Fruit fly (Drosophila melanogaster) whole organism: ENCODE data around the gene FipoQ.
A peak's percentile ranks its signal among the peaks of the same experiment; 100 is the strongest.

Experiments used
- CG8478 ChIP-seq: fragments of >200 bp; optimal IDR thresholded peaks from 2 replicates; lab custom pipeline; 2018; ENCODE audit warnings: inconsistent platforms
- Dll ChIP-seq: fragments of >200 bp; optimal IDR thresholded peaks from 2 replicates; lab custom pipeline; 2017
- EcR ChIP-seq, 2 experiments: fragments of >200 bp; optimal IDR thresholded peaks; 2 replicates each; lab custom pipeline; 2017; ENCODE audit warnings: missing biosample characterization in 2 of 2, missing genetic modification characterization in 2 of 2, missing genetic modification reagents in 2 of 2
- pan ChIP-seq: fragments of >200 bp; optimal IDR thresholded peaks from 2 replicates; lab custom pipeline; 2017
- psq ChIP-seq: fragments of >200 bp; optimal IDR thresholded peaks from 2 replicates; lab custom pipeline; 2017
- usp ChIP-seq: fragments of >200 bp; optimal IDR thresholded peaks from 2 replicates; lab custom pipeline; 2017; ENCODE audit warnings: missing biosample characterization, missing genetic modification characterization, mixed read lengths

FipoQ gene

DNA sequence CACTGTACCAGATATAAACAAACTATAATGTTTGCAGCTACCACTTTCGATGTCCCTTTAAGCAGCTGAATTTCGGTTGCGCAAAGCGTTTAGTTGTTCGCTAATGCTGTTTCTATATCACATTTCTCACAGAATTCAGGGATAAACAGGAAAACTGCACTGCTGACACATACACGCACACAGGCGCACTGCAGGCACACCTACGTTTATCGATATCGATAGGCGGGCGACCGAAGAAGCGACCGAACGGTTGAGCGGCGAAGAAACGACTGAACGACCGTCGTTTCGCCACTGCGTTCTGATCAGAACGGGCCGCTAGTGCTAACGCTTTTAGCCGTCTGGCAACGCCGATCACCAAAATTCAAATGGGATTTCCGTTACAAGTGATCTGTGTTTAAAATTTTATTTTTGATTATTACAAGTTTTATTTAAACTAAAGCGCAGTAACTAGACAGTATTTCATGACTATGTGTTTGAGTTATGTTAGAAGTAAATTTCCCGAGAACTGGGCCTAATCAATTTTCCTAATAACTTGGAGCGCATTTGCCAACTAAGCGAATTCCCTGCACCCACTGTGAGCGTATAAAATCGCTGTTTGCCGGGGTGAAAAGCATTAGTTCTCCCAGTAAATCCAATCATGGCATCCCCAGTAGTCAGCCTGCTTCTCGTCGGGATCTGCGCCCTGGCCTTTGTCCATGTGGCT is 1.2 kb upstream of the FipoQ start, which contains the start of the genes CG2310 and Diedel:
Gene CG2310 (minus strand): TSS at position 277 of the 703 bp plus-strand sequence.
Gene Diedel (plus strand): TSS at position 611 of the 703 bp plus-strand sequence.
- TF ChIP-seq EcR (GFP tag; optimal IDR thresholded peaks at IDR 0.05; lab: Kevin White, UChicago) (no peak), Dll (lab: Kevin White, UChicago) (no peak), pan (lab: Kevin White, UChicago) (no peak)

DNA sequence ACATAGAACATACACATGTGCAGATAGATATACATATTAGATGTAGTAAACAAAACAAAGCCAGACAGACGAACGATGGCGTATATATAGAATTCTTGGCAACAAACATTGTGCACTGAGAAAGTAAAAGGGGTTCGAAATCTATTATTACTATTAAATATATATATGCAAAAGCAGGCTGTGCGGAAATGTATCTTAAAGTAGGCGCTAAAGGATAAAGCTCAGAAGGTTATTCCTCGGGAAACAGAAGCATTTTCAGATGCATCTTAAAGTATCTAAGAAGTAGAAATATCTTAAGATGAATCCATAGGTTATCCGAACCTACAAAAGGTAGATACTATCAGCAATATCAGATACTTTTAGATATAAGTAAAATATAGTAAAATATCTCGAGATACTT is 1.2 kb downstream of the FipoQ start:
- TF ChIP-seq psq (lab: Kevin White, UChicago) (no peak), usp (GFP tag; lab: Kevin White, UChicago) (no peak), Dll (lab: Kevin White, UChicago) (no peak), CG8478 (no peak), pan (lab: Kevin White, UChicago) (no peak), EcR (GFP tag; optimal IDR thresholded peaks at IDR 0.05; lab: Kevin White, UChicago) (no peak)

DNA sequence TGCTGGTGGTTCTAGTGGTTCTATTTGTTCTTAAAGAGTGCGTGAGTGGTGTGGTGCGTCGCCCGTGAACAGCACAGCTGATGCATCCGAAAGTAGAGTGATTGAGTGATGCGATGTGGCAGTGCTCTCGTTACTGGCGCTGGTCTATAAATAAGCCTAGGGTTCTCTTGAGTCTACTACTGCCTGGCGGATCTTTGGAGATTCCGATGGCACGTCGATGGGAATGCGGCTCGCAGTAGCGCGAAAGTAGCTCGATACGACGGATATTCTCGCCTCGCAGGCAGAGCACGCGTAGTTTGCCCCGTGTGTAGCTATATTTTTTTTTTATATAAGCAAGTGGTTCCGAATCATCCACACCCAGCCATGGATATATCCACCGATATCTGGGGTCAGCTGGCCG is 1.7 kb downstream of the FipoQ start:
- TF ChIP-seq Dll (lab: Kevin White, UChicago): no peak
- no peak for TF ChIP-seq pan (lab: Kevin White, UChicago)
- no peak for TF ChIP-seq EcR (GFP tag; optimal IDR thresholded peaks at IDR 0.05; lab: Kevin White, UChicago)
- TF ChIP-seq usp (GFP tag; lab: Kevin White, UChicago): no peak
- TF ChIP-seq CG8478: no peak
- no peak for TF ChIP-seq psq (lab: Kevin White, UChicago)

DNA sequence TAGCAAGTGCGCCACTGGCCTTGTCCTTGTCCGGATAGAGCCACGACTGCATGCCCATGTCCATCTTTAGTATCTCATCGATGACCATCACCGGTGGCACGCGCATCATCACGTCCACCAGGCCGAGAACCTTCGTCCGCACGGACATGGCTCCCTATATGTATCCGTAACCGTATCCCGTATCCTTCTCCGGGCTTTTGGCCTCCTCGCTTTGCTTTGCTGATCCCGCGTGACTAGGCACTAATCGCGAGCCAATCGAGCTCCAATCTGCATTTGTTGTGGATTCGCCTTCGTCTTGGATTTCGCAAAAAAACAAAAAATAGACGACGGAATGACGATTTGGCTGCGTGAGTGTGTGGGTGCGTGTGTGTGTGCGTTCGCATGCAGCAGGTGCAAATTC is 8.4 kb downstream of the FipoQ start:
- no peak for TF ChIP-seq CG8478
- TF ChIP-seq usp (GFP tag; lab: Kevin White, UChicago): no peak
- TF ChIP-seq psq (lab: Kevin White, UChicago): no peak
- no peak for TF ChIP-seq Dll (lab: Kevin White, UChicago)
- no peak for TF ChIP-seq pan (lab: Kevin White, UChicago)
- no peak for TF ChIP-seq EcR (GFP tag; optimal IDR thresholded peaks at IDR 0.05; lab: Kevin White, UChicago)

- TF ChIP-seq pan (lab: Kevin White, UChicago) (no peak), usp (GFP tag; lab: Kevin White, UChicago) (no peak), CG8478 (no peak), psq (lab: Kevin White, UChicago) (no peak), EcR (GFP tag; optimal IDR thresholded peaks at IDR 0.05; lab: Kevin White, UChicago) (no peak), Dll (lab: Kevin White, UChicago) (no peak)
Observed at dm6 chr3R:29503406-29504116, 9.0 kb downstream of the FipoQ start, which contains the start of gene Trc8. Gene Trc8 (minus strand): TSS chr3R:29503797.

DNA sequence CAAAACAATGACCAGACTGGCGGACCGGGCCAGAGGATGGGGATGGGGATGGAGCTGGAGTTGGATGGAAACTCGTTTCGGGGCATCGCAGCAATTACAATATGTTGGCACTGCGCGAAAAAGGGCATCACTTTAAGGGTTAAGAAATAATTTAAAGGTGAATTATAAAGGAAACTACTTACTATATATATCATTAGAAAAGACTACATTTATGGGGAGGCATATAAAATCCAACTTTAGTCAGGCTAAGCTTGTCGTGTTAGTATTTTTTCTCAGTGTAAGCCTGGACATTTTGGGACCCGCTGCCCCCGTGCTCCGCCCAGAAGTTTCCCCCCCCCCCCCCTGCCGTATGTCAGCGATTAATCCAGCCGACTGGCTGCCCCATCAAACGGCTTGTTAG is 12.0 kb downstream of the FipoQ start:
- TF ChIP-seq CG8478 (no peak), Dll (lab: Kevin White, UChicago) (peak; percentile 35)

dm6 chr3R:29508551-29509266 is 14.1 kb downstream of the FipoQ start:
- no peak for TF ChIP-seq pan (lab: Kevin White, UChicago)
- TF ChIP-seq EcR (GFP tag; optimal IDR thresholded peaks at IDR 0.05; lab: Kevin White, UChicago): no peak
- no peak for TF ChIP-seq Dll (lab: Kevin White, UChicago)
- no peak for TF ChIP-seq psq (lab: Kevin White, UChicago)
- TF ChIP-seq usp (GFP tag; lab: Kevin White, UChicago): no peak
- no peak for TF ChIP-seq CG8478

DNA sequence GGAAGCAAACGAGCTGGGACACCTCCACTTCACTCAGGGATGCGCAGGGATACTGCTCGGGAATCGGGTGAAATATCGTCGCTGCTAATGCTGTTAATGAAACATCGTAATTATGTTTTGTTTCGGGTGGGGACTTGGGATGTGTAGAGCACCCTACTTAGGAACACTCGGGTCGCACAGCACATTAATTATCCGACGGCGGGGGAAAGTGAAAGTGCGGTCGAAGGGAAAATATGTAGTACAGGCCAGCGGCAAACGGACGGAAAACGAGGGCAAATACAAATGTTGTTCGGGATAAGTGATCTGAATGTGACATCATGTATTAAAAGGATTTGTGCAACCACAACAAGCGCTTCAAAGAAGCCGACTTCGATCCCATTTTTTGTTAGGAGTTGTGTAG is 16.9 kb downstream of the FipoQ start:
- TF ChIP-seq pan (lab: Kevin White, UChicago) (no peak), psq (lab: Kevin White, UChicago) (no peak), Dll (lab: Kevin White, UChicago) (no peak), CG8478 (no peak), usp (GFP tag; lab: Kevin White, UChicago) (no peak), EcR (GFP tag; optimal IDR thresholded peaks at IDR 0.05; lab: Kevin White, UChicago) (no peak)

- TF ChIP-seq usp (GFP tag; lab: Kevin White, UChicago) (no peak), EcR (GFP tag; optimal IDR thresholded peaks at IDR 0.05; lab: Kevin White, UChicago) (no peak), Dll (lab: Kevin White, UChicago) (no peak), pan (lab: Kevin White, UChicago) (no peak), CG8478 (no peak), psq (lab: Kevin White, UChicago) (no peak)
Observed at dm6 chr3R:29512306-29513044, 17.9 kb downstream of the FipoQ start.

DNA sequence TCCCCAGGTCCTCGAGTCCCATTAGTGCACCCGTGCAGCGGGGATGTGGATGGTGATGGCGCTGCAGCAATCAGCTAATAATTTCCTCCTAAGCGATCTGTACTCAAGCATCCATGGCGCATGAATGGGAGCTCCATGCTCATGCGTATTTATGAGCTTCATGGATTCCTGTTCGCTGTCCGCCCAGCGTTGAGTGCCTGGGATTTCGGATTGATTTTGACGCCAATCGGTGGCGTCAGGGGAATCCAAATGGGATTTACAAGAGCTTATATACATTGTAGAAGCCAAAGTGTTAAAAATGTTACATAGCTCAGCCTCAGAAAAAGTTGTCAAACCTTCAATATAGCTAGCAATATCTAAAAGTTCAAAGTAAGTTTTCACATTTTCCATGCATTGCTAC is 20.8 kb downstream of the FipoQ start, which contains the start of gene ND-20L:
Gene ND-20L (plus strand): TSS at position 301 of the 400 bp plus-strand sequence.
- no peak for TF ChIP-seq EcR (GFP tag; optimal IDR thresholded peaks at IDR 0.05; lab: Kevin White, UChicago)
- no peak for TF ChIP-seq psq (lab: Kevin White, UChicago)
- no peak for TF ChIP-seq CG8478
- no peak for TF ChIP-seq Dll (lab: Kevin White, UChicago)
- no peak for TF ChIP-seq usp (GFP tag; lab: Kevin White, UChicago)
- no peak for TF ChIP-seq pan (lab: Kevin White, UChicago)

DNA sequence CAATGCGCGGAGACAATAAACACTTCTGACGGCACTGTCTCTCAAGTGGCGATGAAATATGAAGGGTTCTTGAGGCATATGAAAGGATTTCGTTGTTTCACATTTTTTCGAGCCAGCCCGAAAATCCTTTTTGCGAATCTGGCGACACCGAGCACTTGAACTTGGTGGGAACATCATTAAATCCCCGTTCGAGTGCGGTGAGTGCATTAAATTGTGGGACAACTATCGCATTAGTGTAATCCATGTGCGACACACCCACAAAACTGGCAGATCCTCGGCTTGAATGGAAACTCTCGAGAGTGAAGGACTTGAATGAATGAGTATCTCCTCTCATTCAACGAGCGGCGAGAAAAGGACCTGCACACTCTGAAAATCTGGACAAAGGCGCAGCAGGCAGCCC is 22.2 kb downstream of the FipoQ start:
- TF ChIP-seq Dll (lab: Kevin White, UChicago) (no peak), usp (GFP tag; lab: Kevin White, UChicago) (no peak), EcR (GFP tag; optimal IDR thresholded peaks at IDR 0.05; lab: Kevin White, UChicago) (no peak), CG8478 (no peak), pan (lab: Kevin White, UChicago) (no peak), psq (lab: Kevin White, UChicago) (no peak)
